Fruit fly (Drosophila melanogaster): Measurements from ENCODE around the gene Swip-1.

dm6 chr2L:19014881-19015366 lies 27.8 kb upstream of the Swip-1 start:
- TF ChIP-seq Pif1A (GFP tag; optimal IDR thresholded peaks at IDR 0.05) (no peak), EcR (GFP tag; optimal IDR thresholded peaks at IDR 0.05) (no peak), CG32121 (GFP tag; IDR thresholded peaks at IDR 0.05) (no peak), CG14655 (GFP tag; optimal IDR thresholded peaks at IDR 0.05) (no peak), CG13204 (GFP tag; optimal IDR thresholded peaks at IDR 0.05) (no peak), CG12605 (GFP tag; IDR thresholded peaks at IDR 0.05) (no peak)
